Worm (Caenorhabditis elegans) whole organism, dauer: Measurements from ENCODE around the gene W06D12.6.

ENCODE experiments used
- unc-62 ChIP-seq: sonication (generic microtip); optimal IDR thresholded peaks from 2 replicates; lab custom pipeline; 2017; ENCODE audit warnings: missing biosample characterization, missing genetic modification reagents, missing genetic modification characterization

Gene W06D12.6

ce11 chrV:17705814-17706213 lies at the start of gene W06D12.6:
Gene W06D12.6 (plus strand): TSS chrV:17706114.
- no peak for TF ChIP-seq unc-62 (GFP tag; lab: Kevin White, UChicago)

ce11 chrV:17658824-17659223 lies 47.1 kb upstream of the W06D12.6 start:
- TF ChIP-seq unc-62 (GFP tag; lab: Kevin White, UChicago), result no peak

ce11 chrV:17659228-17659627 lies 46.7 kb upstream of the W06D12.6 start, which contains the start of gene fbxa-108:
Gene fbxa-108 (minus strand): TSS chrV:17659385.
- no peak for TF ChIP-seq unc-62 (GFP tag; lab: Kevin White, UChicago)

- no peak for TF ChIP-seq unc-62 (GFP tag; lab: Kevin White, UChicago)
Observed at ce11 chrV:17660003-17660402, 45.9 kb upstream of the W06D12.6 start, which contains the start of gene dgat-2. Gene dgat-2 (plus strand): TSS chrV:17660303.

ce11 chrV:17662260-17662659 lies 43.7 kb upstream of the W06D12.6 start:
- no peak for TF ChIP-seq unc-62 (GFP tag; lab: Kevin White, UChicago)

- TF ChIP-seq unc-62 (GFP tag; lab: Kevin White, UChicago), result no peak
Observed at ce11 chrV:17664367-17664766, 41.5 kb upstream of the W06D12.6 start.

- TF ChIP-seq unc-62 (GFP tag; lab: Kevin White, UChicago), result no peak
Observed at ce11 chrV:17665906-17666305, 40.0 kb upstream of the W06D12.6 start, which contains the start of gene F59A1.11. Gene F59A1.11 (minus strand): TSS chrV:17666006.

ce11 chrV:17667676-17668075 lies 38.2 kb upstream of the W06D12.6 start, which contains the start of gene F59A1.12:
Gene F59A1.12 (minus strand): TSS chrV:17667776.
- TF ChIP-seq unc-62 (GFP tag; lab: Kevin White, UChicago), result no peak

ce11 chrV:17668531-17668930 lies 37.4 kb upstream of the W06D12.6 start, which contains the start of gene str-89:
Gene str-89 (plus strand): TSS chrV:17668831.
- TF ChIP-seq unc-62 (GFP tag; lab: Kevin White, UChicago), result no peak

ce11 chrV:17673343-17673742 lies 32.6 kb upstream of the W06D12.6 start, which contains the start of gene str-93:
Gene str-93 (minus strand): TSS chrV:17673443.
- no peak for TF ChIP-seq unc-62 (GFP tag; lab: Kevin White, UChicago)

- TF ChIP-seq unc-62 (GFP tag; lab: Kevin White, UChicago), result no peak
Observed at ce11 chrV:17676553-17676952, 29.4 kb upstream of the W06D12.6 start, which contains the start of gene str-92. Gene str-92 (minus strand): TSS chrV:17676653.

- no peak for TF ChIP-seq unc-62 (GFP tag; lab: Kevin White, UChicago)
Observed at ce11 chrV:17683290-17683689, 22.6 kb upstream of the W06D12.6 start.

- no peak for TF ChIP-seq unc-62 (GFP tag; lab: Kevin White, UChicago)
Observed at ce11 chrV:17683763-17684162, 22.2 kb upstream of the W06D12.6 start, which contains the start of gene F59A1.15. Gene F59A1.15 (minus strand): TSS chrV:17683863.

ce11 chrV:17684857-17685256 lies 21.1 kb upstream of the W06D12.6 start, which contains the start of the genes F59A1.16 and F59A1.6:
Gene F59A1.16 (minus strand): TSS chrV:17684957.
Gene F59A1.6 (plus strand): TSS chrV:17685141.
- no peak for TF ChIP-seq unc-62 (GFP tag; lab: Kevin White, UChicago)

- TF ChIP-seq unc-62 (GFP tag; lab: Kevin White, UChicago), result no peak
Observed at ce11 chrV:17686852-17687251, 19.1 kb upstream of the W06D12.6 start, which contains the start of gene F59A1.18. Gene F59A1.18 (minus strand): TSS chrV:17686952.

ce11 chrV:17690922-17691321 lies 15.0 kb upstream of the W06D12.6 start, which contains the start of gene F59A1.13:
Gene F59A1.13 (minus strand): TSS chrV:17691022.
- TF ChIP-seq unc-62 (GFP tag; lab: Kevin White, UChicago), result no peak

ce11 chrV:17694260-17694659 lies 11.7 kb upstream of the W06D12.6 start:
- no peak for TF ChIP-seq unc-62 (GFP tag; lab: Kevin White, UChicago)
